Fruit fly (Drosophila melanogaster) whole organism, embryonic: ENCODE measurements around the gene MEP-1.

Experiments used
- BEAF-32 ChIP-seq: fragments of 200-800 bp; sonication (Bioruptor generic); optimal IDR thresholded peaks from 3 replicates; lab custom pipeline; 2017; ENCODE audit warnings: missing biosample characterization, missing genetic modification characterization, mild to moderate bottlenecking, moderate library complexity, missing genetic modification reagents
- Bteb2 ChIP-seq: fragments of 200-800 bp; sonication (Bioruptor generic); optimal IDR thresholded peaks from 2 replicates; lab custom pipeline; 2016; ENCODE audit warnings: missing biosample characterization, missing genetic modification characterization
- CG10274 ChIP-seq: fragments of 200-800 bp; sonication (Bioruptor generic); optimal IDR thresholded peaks from 3 replicates; lab custom pipeline; 2017; ENCODE audit warnings: missing biosample characterization, mild to moderate bottlenecking, missing genetic modification characterization
- CG10366 ChIP-seq: fragments of 200-800 bp; sonication (Bioruptor generic); IDR thresholded peaks from 2 replicates; pipeline ENCODE4 v1.3.6; 2022; ENCODE audit warnings: missing biosample characterization, missing genetic modification characterization
- CG10543 ChIP-seq: fragments of 200-800 bp; sonication (Bioruptor generic); optimal IDR thresholded peaks from 3 replicates; lab custom pipeline; 2017; ENCODE audit warnings: missing biosample characterization, mild to moderate bottlenecking, missing genetic modification characterization, moderate library complexity
- CG13287 ChIP-seq: fragments of 200-800 bp; sonication (Bioruptor generic); IDR thresholded peaks from 2 replicates; pipeline ENCODE4 v1.3.6; 2022; ENCODE audit warnings: missing biosample characterization, missing genetic modification characterization; ENCODE audit not compliant: partially characterized antibody
- CG13775 ChIP-seq: fragments of 200-800 bp; sonication (Bioruptor generic); optimal IDR thresholded peaks from 3 replicates; lab custom pipeline; 2017; ENCODE audit warnings: missing biosample characterization, mild to moderate bottlenecking, missing genetic modification characterization
- CG14050 ChIP-seq: fragments of 200-800 bp; sonication (Bioruptor generic); IDR thresholded peaks from 3 replicates; pipeline ENCODE4 v1.3.6; 2022; ENCODE audit warnings: missing biosample characterization, missing genetic modification characterization
- CG16813 ChIP-seq: fragments of 200-800 bp; sonication (Bioruptor generic); IDR thresholded peaks from 3 replicates; pipeline ENCODE4 v1.3.6; 2022; ENCODE audit warnings: missing biosample characterization, missing genetic modification characterization; ENCODE audit not compliant: partially characterized antibody
- CG17359 ChIP-seq: fragments of 200-800 bp; sonication (Bioruptor generic); optimal IDR thresholded peaks from 3 replicates; lab custom pipeline; 2018; ENCODE audit warnings: missing biosample characterization, mild to moderate bottlenecking, missing genetic modification characterization, moderate library complexity
- CG18011 ChIP-seq: fragments of 200-800 bp; sonication (Bioruptor generic); optimal IDR thresholded peaks from 2 replicates; lab custom pipeline; 2017; ENCODE audit warnings: missing biosample characterization, missing genetic modification characterization, mild to moderate bottlenecking, moderate library complexity, missing genotype
- CG18476 ChIP-seq: fragments of 200-800 bp; sonication (Bioruptor generic); optimal IDR thresholded peaks from 2 replicates; lab custom pipeline; 2016; ENCODE audit warnings: missing biosample characterization, mild to moderate bottlenecking, missing genetic modification characterization
- CG2116 ChIP-seq: fragments of 200-800 bp; sonication (Bioruptor generic); optimal IDR thresholded peaks from 3 replicates; lab custom pipeline; 2018; ENCODE audit warnings: missing biosample characterization, mild to moderate bottlenecking, missing genetic modification characterization
- CG2202 ChIP-seq: fragments of 200-800 bp; sonication (Bioruptor generic); optimal IDR thresholded peaks from 2 replicates; lab custom pipeline; 2018; ENCODE audit warnings: missing biosample characterization, mild to moderate bottlenecking, missing genetic modification characterization
- CG34224 ChIP-seq: fragments of 200-800 bp; sonication (Bioruptor generic); IDR thresholded peaks from 3 replicates; pipeline ENCODE4 v1.3.6; 2022; ENCODE audit warnings: missing biosample characterization, missing genetic modification characterization; ENCODE audit not compliant: partially characterized antibody
- CG6813 ChIP-seq: fragments of 200-800 bp; sonication (Bioruptor generic); optimal IDR thresholded peaks from 2 replicates; lab custom pipeline; 2017; ENCODE audit warnings: missing biosample characterization, missing genetic modification characterization, mild to moderate bottlenecking, moderate library complexity, missing genetic modification reagents
- CG8478 ChIP-seq: fragments of >200 bp; optimal IDR thresholded peaks from 2 replicates; lab custom pipeline; 2018
- CG9727 ChIP-seq: fragments of 200-800 bp; sonication (Bioruptor generic); optimal IDR thresholded peaks from 3 replicates; lab custom pipeline; 2017; ENCODE audit warnings: missing biosample characterization, mild to moderate bottlenecking, missing genetic modification characterization
- Dfd ChIP-seq, 2 experiments: fragments of >200 bp; optimal IDR thresholded peaks; 2 replicates each; lab custom pipeline; 2017; ENCODE audit warnings: missing biosample characterization in 2 of 2, missing genetic modification characterization in 2 of 2
- Dll ChIP-seq: fragments of 200-800 bp; sonication (Bioruptor generic); IDR thresholded peaks from 4 replicates; pipeline ENCODE4 v1.3.6; 2022; ENCODE audit warnings: missing biosample characterization, missing genetic modification characterization; ENCODE audit not compliant: partially characterized antibody
- Dp ChIP-seq: fragments of 200-800 bp; sonication (Bioruptor generic); optimal IDR thresholded peaks from 2 replicates; lab custom pipeline; 2018; ENCODE audit warnings: missing biosample characterization, mild to moderate bottlenecking, missing genetic modification characterization, moderate library complexity
- E2f2 ChIP-seq: fragments of 200-800 bp; sonication (Bioruptor generic); IDR thresholded peaks from 2 replicates; pipeline ENCODE4 v1.3.6; 2022; ENCODE audit warnings: missing biosample characterization, missing genetic modification characterization
- Ets65A ChIP-seq: fragments of 200-800 bp; sonication (Bioruptor generic); peaks from one replicate; lab custom pipeline; 2016; ENCODE audit warnings: missing biosample characterization, missing genetic modification characterization
- HLH4C ChIP-seq: fragments of 200-800 bp; sonication (Bioruptor generic); IDR thresholded peaks from 3 replicates; pipeline ENCODE4 v1.3.6; 2022; ENCODE audit warnings: missing biosample characterization, missing genetic modification characterization; ENCODE audit not compliant: partially characterized antibody
- HLH54F ChIP-seq: fragments of 200-800 bp; sonication (Bioruptor generic); optimal IDR thresholded peaks from 3 replicates; lab custom pipeline; 2016; ENCODE audit warnings: missing biosample characterization, missing genetic modification characterization
- Hmr ChIP-seq: fragments of 200-800 bp; sonication (Bioruptor generic); optimal IDR thresholded peaks from 3 replicates; lab custom pipeline; 2017; ENCODE audit warnings: mild to moderate bottlenecking, missing biosample characterization, missing genetic modification reagents, missing genetic modification characterization
- Lhr ChIP-seq: fragments of 200-800 bp; sonication (Bioruptor generic); optimal IDR thresholded peaks from 3 replicates; lab custom pipeline; 2017; ENCODE audit warnings: mild to moderate bottlenecking, missing biosample characterization, missing genetic modification reagents, missing genetic modification characterization
- MBD-R2 ChIP-seq: fragments of 200-800 bp; sonication (Bioruptor generic); IDR thresholded peaks from 2 replicates; pipeline ENCODE4 v1.3.6; 2022; ENCODE audit warnings: missing biosample characterization, missing genetic modification characterization
- Pdp1 ChIP-seq, 2 experiments: fragments of 200-800 bp; sonication (Bioruptor generic); optimal IDR thresholded peaks; 3 replicates each; lab custom pipeline; 2016; ENCODE audit warnings: missing biosample characterization in 2 of 2, missing genetic modification characterization in 2 of 2, mild to moderate bottlenecking in 1 of 2, moderate library complexity in 1 of 2
- Scr ChIP-seq: fragments of 200-800 bp; sonication (Bioruptor generic); IDR thresholded peaks from 2 replicates; pipeline ENCODE4 v1.3.6; 2022; ENCODE audit warnings: missing biosample characterization, missing genetic modification characterization; ENCODE audit not compliant: partially characterized antibody
- Side ChIP-seq: fragments of 200-800 bp; sonication (Bioruptor generic); optimal IDR thresholded peaks from 2 replicates; lab custom pipeline; 2016; ENCODE audit warnings: missing biosample characterization, missing genetic modification characterization
- crol ChIP-seq: fragments of 200-800 bp; sonication (Bioruptor generic); IDR thresholded peaks from 2 replicates; pipeline ENCODE4 v1.3.6; 2022; ENCODE audit warnings: missing biosample characterization, missing genetic modification characterization
- crp ChIP-seq, 2 experiments: fragments of 200-800 bp; sonication (Bioruptor generic); optimal IDR thresholded peaks; 2 replicates in 1 of 2; 3 replicates in 1 of 2; lab custom pipeline; 2017; ENCODE audit warnings: missing biosample characterization in 2 of 2, missing genetic modification characterization in 2 of 2, mild to moderate bottlenecking in 1 of 2, moderate library complexity in 1 of 2
- esg ChIP-seq: fragments of 200-800 bp; sonication (Bioruptor generic); conservative IDR thresholded peaks from 2 replicates; pipeline ENCODE4 v1.3.6; 2022; ENCODE audit warnings: missing biosample characterization, missing genetic modification characterization
- exex ChIP-seq: fragments of 200-800 bp; sonication (Bioruptor generic); optimal IDR thresholded peaks from 4 replicates; lab custom pipeline; 2018; ENCODE audit warnings: missing biosample characterization, mild to moderate bottlenecking, missing genetic modification characterization, moderate library complexity
- fd64A ChIP-seq: fragments of 200-800 bp; sonication (Bioruptor generic); optimal IDR thresholded peaks from 3 replicates; lab custom pipeline; 2018; ENCODE audit warnings: missing biosample characterization, mild to moderate bottlenecking, missing genetic modification characterization
- gcm ChIP-seq: fragments of 200-800 bp; sonication (Bioruptor generic); optimal IDR thresholded peaks from 2 replicates; lab custom pipeline; 2019; ENCODE audit warnings: missing biosample characterization, mild to moderate bottlenecking, missing genetic modification characterization, moderate library complexity
- h ChIP-seq: fragments of >200 bp; optimal IDR thresholded peaks from 2 replicates; lab custom pipeline; 2017
- ind ChIP-seq: fragments of 200-800 bp; sonication (Bioruptor generic); optimal IDR thresholded peaks from 3 replicates; lab custom pipeline; 2016; ENCODE audit warnings: missing biosample characterization, missing genetic modification characterization
- kah ChIP-seq: fragments of 200-800 bp; sonication (Bioruptor generic); optimal IDR thresholded peaks from 2 replicates; lab custom pipeline; 2018; ENCODE audit warnings: missing biosample characterization, mild to moderate bottlenecking, missing genetic modification characterization
- pho ChIP-seq: fragments of 200-800 bp; sonication (Bioruptor generic); optimal IDR thresholded peaks from 2 replicates; lab custom pipeline; 2016; ENCODE audit warnings: missing biosample characterization, missing genetic modification characterization
- pita ChIP-seq: fragments of 200-800 bp; sonication (Bioruptor generic); optimal IDR thresholded peaks from 2 replicates; lab custom pipeline; 2017; ENCODE audit warnings: missing biosample characterization, mild to moderate bottlenecking, missing genetic modification characterization
- pzg ChIP-seq: fragments of 200-800 bp; sonication (Bioruptor generic); optimal IDR thresholded peaks from 3 replicates; lab custom pipeline; 2018; ENCODE audit warnings: missing biosample characterization, mild to moderate bottlenecking, missing genetic modification characterization, moderate library complexity
- ranshi ChIP-seq: fragments of 200-800 bp; sonication (Bioruptor generic); IDR thresholded peaks from 2 replicates; pipeline ENCODE4 v1.3.6; 2022; ENCODE audit warnings: missing biosample characterization, missing genetic modification characterization
- sens ChIP-seq: fragments of 200-800 bp; sonication (Bioruptor generic); peaks from one replicate; lab custom pipeline; 2016; ENCODE audit warnings: missing biosample characterization, missing genetic modification characterization
- sim ChIP-seq: fragments of 200-800 bp; sonication (Bioruptor generic); IDR thresholded peaks from 2 replicates; pipeline ENCODE4 v1.3.6; 2022; ENCODE audit warnings: missing biosample characterization, missing genetic modification characterization
- tgo ChIP-seq: fragments of 200-800 bp; sonication (Bioruptor generic); IDR thresholded peaks from 3 replicates; pipeline ENCODE4 v1.3.6; 2022; ENCODE audit warnings: missing biosample characterization, missing genetic modification characterization
- tna ChIP-seq: fragments of 200-800 bp; sonication (Bioruptor generic); IDR thresholded peaks from 2 replicates; pipeline ENCODE4 v1.3.6; 2022; ENCODE audit warnings: missing biosample characterization, missing genetic modification characterization; ENCODE audit not compliant: partially characterized antibody
- trem ChIP-seq: fragments of 200-800 bp; optimal IDR thresholded peaks from 3 replicates; lab custom pipeline; 2019; ENCODE audit warnings: missing biosample characterization, mild to moderate bottlenecking, missing genetic modification characterization, moderate library complexity
- wek ChIP-seq: fragments of 200-800 bp; sonication (Bioruptor generic); optimal IDR thresholded peaks from 3 replicates; lab custom pipeline; 2018; ENCODE audit warnings: missing biosample characterization, mild to moderate bottlenecking, missing genetic modification characterization, moderate library complexity

MEP-1 gene

DNA sequence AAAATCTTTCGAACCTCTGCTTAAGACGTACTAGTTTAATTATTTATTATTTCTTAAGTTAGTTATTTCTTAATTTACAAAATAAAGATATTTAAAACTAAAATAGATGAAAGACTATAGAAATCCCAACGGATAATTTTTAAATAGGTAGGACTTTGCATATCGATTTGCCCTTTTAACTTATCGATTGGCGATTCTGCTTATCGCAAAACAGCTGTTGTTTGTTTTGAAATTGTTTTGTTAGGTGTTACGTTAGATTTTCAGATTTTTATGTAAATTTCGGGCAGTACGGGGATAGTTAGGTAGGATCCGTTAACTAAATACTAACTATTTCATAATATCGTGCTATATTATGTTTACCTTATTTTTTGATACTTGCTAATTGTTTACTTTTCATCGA lies 31.4 kb upstream of the MEP-1 start, which contains the start of gene CG16986 (continued):
- TF ChIP-seq CG10274 (no peak), HLH54F (GFP tag; lab: Kevin White, UChicago) (no peak), ind (no peak), CG2116 (GFP tag; lab: Kevin White, UChicago) (peak; percentile 33), esg (GFP tag; lab: Robert Waterston, UW) (no peak), CG18476 (GFP tag; lab: Kevin White, UChicago) (no peak), CG14050 (GFP tag; lab: Robert Waterston, UW) (no peak), Dp (GFP tag; lab: Kevin White, UChicago) (peak; percentile 11), gcm (GFP tag; lab: Kevin White, UChicago) (no peak), CG16813 (GFP tag; lab: Robert Waterston, UW) (no peak; the same call in 2 of the 3 replicates), trem (peak; percentile 10), crol (GFP tag; lab: Robert Waterston, UW) (no peak), Lhr (GFP tag; lab: Kevin White, UChicago) (no peak), CG2202 (tag; lab: Kevin White, UChicago) (no peak), tgo (GFP tag; lab: Robert Waterston, UW) (no peak), CG10543 (no peak), Ets65A (GFP tag; lab: Kevin White, UChicago) (peak; percentile 61), fd64A (GFP tag; lab: Kevin White, UChicago) (no peak), HLH4C (GFP tag; lab: Robert Waterston, UW) (no peak), Bteb2 (GFP tag; lab: Kevin White, UChicago) (no peak), CG9727 (GFP tag; lab: Kevin White, UChicago) (no peak), CG13775 (GFP tag; lab: Kevin White, UChicago) (no peak), CG34224 (GFP tag; lab: Robert Waterston, UW) (peak; percentile 54; the same call in 1 of the 3 replicates), BEAF-32 (GFP tag; lab: Kevin White, UChicago) (peak; percentile 15), CG17359 (no peak), pita (no peak), CG10366 (GFP tag; lab: Robert Waterston, UW) (no peak), Dfd (GFP tag; optimal IDR thresholded peaks at IDR 0.05; lab: Kevin White, UChicago) (no peak), sens (no peak), Dll (GFP tag; lab: Robert Waterston, UW) (peak; percentile 48; the same call in 3 of the 4 replicates), E2f2 (GFP tag; lab: Robert Waterston, UW) (peak; percentile 31; the same call in 1 of the 2 replicates), exex (tag; lab: Kevin White, UChicago) (no peak), ranshi (GFP tag; lab: Robert Waterston, UW) (no peak), tna (no peak), Side (GFP tag; lab: Kevin White, UChicago) (no peak), Pdp1 (GFP tag; optimal IDR thresholded peaks at IDR 0.05; lab: Kevin White, UChicago) (no peak), wek (GFP tag; lab: Kevin White, UChicago) (no peak), pho (GFP tag; lab: Kevin White, UChicago) (no peak), CG18011 (GFP tag; lab: Kevin White, UChicago) (no peak), Scr (GFP tag; lab: Robert Waterston, UW) (0 out of 2 replicates have a peak, but pooled peaks have one; percentile 24), pzg (GFP tag; lab: Kevin White, UChicago) (peak; percentile 13), Hmr (no peak), sim (GFP tag; lab: Robert Waterston, UW) (no peak), kah (GFP tag; lab: Kevin White, UChicago) (no peak), h (lab: Kevin White, UChicago) (no peak), CG13287 (GFP tag; lab: Robert Waterston, UW) (peak; percentile 37; the same call in 1 of the 2 replicates), crp (GFP tag; optimal IDR thresholded peaks at IDR 0.05; lab: Kevin White, UChicago) (peak in 1 of 2 experiments; percentile 82), CG8478 (no peak), MBD-R2 (GFP tag; lab: Robert Waterston, UW) (peak; percentile 45; the same call in 1 of the 2 replicates), CG6813 (GFP tag; lab: Kevin White, UChicago) (no peak)
